Fruit fly (Drosophila melanogaster) whole organism, embryonic: ENCODE data around the gene CG10132.

Experiments
- B-H1 ChIP-seq: fragments of 200-800 bp; sonication (Bioruptor generic); IDR thresholded peaks from 3 replicates; pipeline ENCODE4 v1.3.6; 2022; ENCODE audit warnings: missing biosample characterization, missing genetic modification characterization
- BtbVII ChIP-seq: fragments of 200-800 bp; sonication (Bioruptor generic); optimal IDR thresholded peaks from 3 replicates; lab custom pipeline; 2017; ENCODE audit warnings: missing biosample characterization, mild to moderate bottlenecking, missing genetic modification characterization
- Bteb2 ChIP-seq: fragments of 200-800 bp; sonication (Bioruptor generic); optimal IDR thresholded peaks from 2 replicates; lab custom pipeline; 2016; ENCODE audit warnings: missing biosample characterization, missing genetic modification characterization
- CG12391 ChIP-seq: fragments of 200-800 bp; sonication (Bioruptor generic); optimal IDR thresholded peaks from 3 replicates; lab custom pipeline; 2018; ENCODE audit warnings: missing biosample characterization, mild to moderate bottlenecking, missing genetic modification characterization, moderate library complexity
- CG12744 ChIP-seq: fragments of 200-800 bp; sonication (Bioruptor generic); optimal IDR thresholded peaks from 2 replicates; lab custom pipeline; 2016; ENCODE audit warnings: missing biosample characterization, missing genetic modification characterization
- CG13424 ChIP-seq: fragments of 200-800 bp; sonication (Bioruptor generic); optimal IDR thresholded peaks from 2 replicates; lab custom pipeline; 2019; ENCODE audit warnings: missing biosample characterization, mild to moderate bottlenecking, missing genetic modification characterization, moderate library complexity
- CG15073 ChIP-seq: fragments of 200-800 bp; sonication (Bioruptor generic); optimal IDR thresholded peaks from 2 replicates; lab custom pipeline; 2016; ENCODE audit warnings: missing biosample characterization, missing genetic modification characterization
- CG1647 ChIP-seq: fragments of 200-800 bp; sonication (Bioruptor generic); optimal IDR thresholded peaks from 3 replicates; lab custom pipeline; 2016; ENCODE audit warnings: missing biosample characterization, missing genetic modification characterization
- CG17912 ChIP-seq: fragments of 200-800 bp; sonication (Bioruptor generic); optimal IDR thresholded peaks from 2 replicates; lab custom pipeline; 2018; ENCODE audit warnings: missing biosample characterization, mild to moderate bottlenecking, missing genetic modification characterization
- CG2116 ChIP-seq: fragments of 200-800 bp; sonication (Bioruptor generic); optimal IDR thresholded peaks from 3 replicates; lab custom pipeline; 2018; ENCODE audit warnings: missing biosample characterization, mild to moderate bottlenecking, missing genetic modification characterization
- CG32767 ChIP-seq: fragments of 200-800 bp; sonication (Bioruptor generic); IDR thresholded peaks from 2 replicates; pipeline ENCODE4 v1.3.6; 2022; ENCODE audit warnings: missing biosample characterization, missing genetic modification characterization
- CG4328 ChIP-seq: fragments of 200-800 bp; sonication (Bioruptor generic); optimal IDR thresholded peaks from 3 replicates; lab custom pipeline; 2017; ENCODE audit warnings: missing biosample characterization, missing genetic modification reagents, missing genetic modification characterization
- CG4360 ChIP-seq: fragments of 200-800 bp; sonication (Bioruptor generic); IDR thresholded peaks from 2 replicates; pipeline ENCODE4 v1.3.6; 2022; ENCODE audit warnings: missing biosample characterization, missing genetic modification characterization
- CG4424 ChIP-seq: fragments of 200-800 bp; sonication (Bioruptor generic); optimal IDR thresholded peaks from 3 replicates; lab custom pipeline; 2016; ENCODE audit warnings: missing biosample characterization, missing genetic modification characterization
- CG6175 ChIP-seq: fragments of 200-800 bp; sonication (Bioruptor generic); IDR thresholded peaks from 3 replicates; pipeline ENCODE4 v1.3.6; 2022; ENCODE audit warnings: missing biosample characterization, missing genetic modification characterization
- CG9797 ChIP-seq: fragments of 200-800 bp; sonication (Bioruptor generic); optimal IDR thresholded peaks from 3 replicates; lab custom pipeline; 2018; ENCODE audit warnings: missing biosample characterization, mild to moderate bottlenecking, missing genetic modification characterization
- D19A ChIP-seq: fragments of 200-800 bp; optimal IDR thresholded peaks from 3 replicates; lab custom pipeline; 2019; ENCODE audit warnings: missing biosample characterization, mild to moderate bottlenecking, missing genetic modification characterization, moderate library complexity
- Dbx ChIP-seq: fragments of 200-800 bp; sonication (Bioruptor generic); IDR thresholded peaks from 3 replicates; pipeline ENCODE4 v1.3.6; 2022; ENCODE audit warnings: missing biosample characterization, missing genetic modification characterization
- Dip2 ChIP-seq: fragments of 200-800 bp; sonication (Bioruptor generic); IDR thresholded peaks from 2 replicates; pipeline ENCODE4 v1.3.6; 2022; ENCODE audit warnings: missing biosample characterization, missing genetic modification characterization
- Ets65A ChIP-seq: fragments of 200-800 bp; sonication (Bioruptor generic); peaks from one replicate; lab custom pipeline; 2016; ENCODE audit warnings: missing biosample characterization, missing genetic modification characterization
- Fer2 ChIP-seq: fragments of 200-800 bp; sonication (Bioruptor generic); optimal IDR thresholded peaks from 2 replicates; lab custom pipeline; 2018; ENCODE audit warnings: missing biosample characterization, mild to moderate bottlenecking, missing genetic modification characterization, moderate library complexity
- Fer3 ChIP-seq: fragments of 200-800 bp; sonication (Bioruptor generic); optimal IDR thresholded peaks from 2 replicates; lab custom pipeline; 2018; ENCODE audit warnings: missing biosample characterization, mild to moderate bottlenecking, missing genetic modification characterization, moderate library complexity
- Gsc ChIP-seq: fragments of 200-800 bp; sonication (Bioruptor generic); IDR thresholded peaks from 2 replicates; pipeline ENCODE4 v1.3.6; 2022; ENCODE audit warnings: missing biosample characterization, missing genetic modification characterization
- Jarid2 ChIP-seq: fragments of 200-800 bp; sonication (Bioruptor generic); optimal IDR thresholded peaks from 3 replicates; lab custom pipeline; 2017; ENCODE audit warnings: mild to moderate bottlenecking, missing biosample characterization, missing genetic modification reagents, missing genetic modification characterization
- MBD-R2 ChIP-seq: fragments of 200-800 bp; sonication (Bioruptor generic); IDR thresholded peaks from 2 replicates; pipeline ENCODE4 v1.3.6; 2022; ENCODE audit warnings: missing biosample characterization, missing genetic modification characterization
- MTF-1 ChIP-seq: fragments of 200-800 bp; sonication (Bioruptor generic); optimal IDR thresholded peaks from 2 replicates; lab custom pipeline; 2018; ENCODE audit warnings: missing biosample characterization, mild to moderate bottlenecking, missing genetic modification characterization, borderline replicate concordance
- Meics ChIP-seq: fragments of 200-800 bp; sonication (Bioruptor generic); optimal IDR thresholded peaks from 2 replicates; lab custom pipeline; 2017; ENCODE audit warnings: missing biosample characterization, mild to moderate bottlenecking, missing genetic modification characterization
- Mes4 ChIP-seq: fragments of 200-800 bp; sonication (Bioruptor generic); optimal IDR thresholded peaks from 2 replicates; lab custom pipeline; 2016; ENCODE audit warnings: missing biosample characterization, missing genetic modification characterization
- Myb ChIP-seq: fragments of 200-800 bp; sonication (Bioruptor generic); optimal IDR thresholded peaks from 2 replicates; lab custom pipeline; 2016; ENCODE audit warnings: missing biosample characterization, missing genetic modification characterization
- Ptx1 ChIP-seq: fragments of 200-800 bp; sonication (Bioruptor generic); IDR thresholded peaks from 2 replicates; pipeline ENCODE4 v1.3.6; 2022; ENCODE audit warnings: missing biosample characterization, missing genetic modification characterization
- Rfx ChIP-seq: fragments of 200-800 bp; sonication (Bioruptor generic); IDR thresholded peaks from 2 replicates; pipeline ENCODE4 v1.3.6; 2022; ENCODE audit warnings: missing biosample characterization, missing genetic modification characterization
- Sry-β ChIP-seq: fragments of 200-800 bp; sonication (Bioruptor generic); optimal IDR thresholded peaks from 2 replicates; lab custom pipeline; 2018; ENCODE audit warnings: missing biosample characterization, mild to moderate bottlenecking, missing genetic modification characterization, moderate library complexity
- Taf1 ChIP-seq: fragments of 200-800 bp; sonication (Bioruptor generic); IDR thresholded peaks from 2 replicates; pipeline ENCODE4 v1.3.6; 2022; ENCODE audit warnings: missing biosample characterization, missing genetic modification characterization
- Xrp1 ChIP-seq: fragments of 200-800 bp; sonication (Bioruptor generic); IDR thresholded peaks from 2 replicates; pipeline ENCODE4 v1.3.6; 2022; ENCODE audit warnings: missing biosample characterization, missing genetic modification characterization
- aop ChIP-seq: fragments of 200-800 bp; sonication (Bioruptor generic); IDR thresholded peaks from 2 replicates; pipeline ENCODE4 v1.3.6; 2022; ENCODE audit warnings: missing biosample characterization, missing genetic modification characterization
- ash1 ChIP-seq: fragments of 200-800 bp; sonication (Bioruptor generic); optimal IDR thresholded peaks from 2 replicates; lab custom pipeline; 2018; ENCODE audit warnings: missing biosample characterization, mild to moderate bottlenecking, missing genetic modification characterization
- croc ChIP-seq: fragments of 200-800 bp; sonication (Bioruptor generic); conservative IDR thresholded peaks from 3 replicates; pipeline ENCODE4 v1.3.6; 2022; ENCODE audit warnings: missing biosample characterization, missing genetic modification characterization
- dmrt99B ChIP-seq: fragments of 200-800 bp; sonication (Bioruptor generic); optimal IDR thresholded peaks from 2 replicates; lab custom pipeline; 2018; ENCODE audit warnings: missing biosample characterization, mild to moderate bottlenecking, missing genetic modification characterization, moderate library complexity
- fu2 ChIP-seq: fragments of 200-800 bp; sonication (Bioruptor generic); optimal IDR thresholded peaks from 2 replicates; lab custom pipeline; 2016; ENCODE audit warnings: missing biosample characterization, missing genetic modification characterization
- grn ChIP-seq: fragments of 200-800 bp; sonication (Bioruptor generic); optimal IDR thresholded peaks from 3 replicates; lab custom pipeline; 2017; ENCODE audit warnings: missing biosample characterization, missing genetic modification characterization
- hth ChIP-seq: fragments of >200 bp; optimal IDR thresholded peaks from 2 replicates; lab custom pipeline; 2017; ENCODE audit warnings: inconsistent platforms
- jumu ChIP-seq: fragments of 200-800 bp; sonication (Bioruptor generic); optimal IDR thresholded peaks from 3 replicates; lab custom pipeline; 2016; ENCODE audit warnings: missing biosample characterization, missing genetic modification characterization
- kni ChIP-seq: fragments of 200-800 bp; sonication (Bioruptor generic); optimal IDR thresholded peaks from 3 replicates; lab custom pipeline; 2017; ENCODE audit warnings: mild to moderate bottlenecking, missing biosample characterization, missing genetic modification reagents, missing genetic modification characterization
- mam ChIP-seq: fragments of 200-800 bp; sonication (Bioruptor generic); optimal IDR thresholded peaks from 3 replicates; lab custom pipeline; 2016; ENCODE audit warnings: missing biosample characterization, missing genetic modification characterization
- odd ChIP-seq: fragments of 200-800 bp; sonication (Bioruptor generic); optimal IDR thresholded peaks from 2 replicates; lab custom pipeline; 2017; ENCODE audit warnings: missing biosample characterization, mild to moderate bottlenecking, missing genetic modification characterization
- peb ChIP-seq: fragments of 200-800 bp; sonication (Bioruptor generic); IDR thresholded peaks from 2 replicates; pipeline ENCODE4 v1.3.6; 2022; ENCODE audit warnings: missing biosample characterization, missing genetic modification characterization
- pita ChIP-seq: fragments of 200-800 bp; sonication (Bioruptor generic); optimal IDR thresholded peaks from 2 replicates; lab custom pipeline; 2017; ENCODE audit warnings: missing biosample characterization, mild to moderate bottlenecking, missing genetic modification characterization
- row ChIP-seq: fragments of 200-800 bp; sonication (Bioruptor generic); IDR thresholded peaks from 3 replicates; pipeline ENCODE4 v1.3.6; 2022; ENCODE audit warnings: missing biosample characterization, missing genetic modification characterization
- tup ChIP-seq: fragments of 200-800 bp; sonication (Bioruptor generic); optimal IDR thresholded peaks from 2 replicates; lab custom pipeline; 2016; ENCODE audit warnings: missing biosample characterization, mild to moderate bottlenecking, missing genetic modification characterization, moderate library complexity
- vfl ChIP-seq: fragments of 200-800 bp; sonication (Bioruptor generic); optimal IDR thresholded peaks from 2 replicates; lab custom pipeline; 2016; ENCODE audit warnings: missing biosample characterization, missing genetic modification characterization

CG10132 gene

dm6 chr2L:19546869-19547710 is 28.5 kb downstream of the CG10132 start, which contains the start of gene CG10337 (continued):
- no peak for TF ChIP-seq vfl (GFP tag; lab: Kevin White, UChicago)
- TF ChIP-seq CG15073 (GFP tag; lab: Kevin White, UChicago) = no peak
- peak; percentile 54 for TF ChIP-seq CG12391 (tag; lab: Kevin White, UChicago)
- no peak for TF ChIP-seq pita
- TF ChIP-seq Myb (GFP tag; lab: Kevin White, UChicago) = peak; percentile 24
- TF ChIP-seq hth (lab: Kevin White, UChicago) = no peak
- TF ChIP-seq peb (GFP tag; lab: Robert Waterston, UW) = no peak
- peak; percentile 8 for TF ChIP-seq Jarid2
- no peak for TF ChIP-seq jumu
- no peak for TF ChIP-seq Taf1 (GFP tag; lab: Robert Waterston, UW)
- no peak for TF ChIP-seq kni
- TF ChIP-seq B-H1 = no peak
- peak; percentile 77 for TF ChIP-seq Meics (GFP tag; lab: Kevin White, UChicago)
- TF ChIP-seq Ets65A (GFP tag; lab: Kevin White, UChicago) = peak; percentile 25
- peak; percentile 25 for TF ChIP-seq mam (GFP tag; lab: Kevin White, UChicago)
- TF ChIP-seq CG4360 = no peak
- peak; percentile 44 for TF ChIP-seq BtbVII (GFP tag; lab: Kevin White, UChicago)
- TF ChIP-seq row (GFP tag; lab: Robert Waterston, UW) = peak; percentile 60; the same call in 2 of the 3 replicates
- no peak for TF ChIP-seq Fer2 (tag; lab: Kevin White, UChicago)
- no peak for TF ChIP-seq Dip2 (GFP tag; lab: Robert Waterston, UW)
- TF ChIP-seq aop (GFP tag; lab: Robert Waterston, UW) = no peak
- TF ChIP-seq ash1 (GFP tag; lab: Kevin White, UChicago) = no peak
- peak; percentile 25; the same call in 1 of the 2 replicates for TF ChIP-seq Ptx1 (GFP tag; lab: Robert Waterston, UW)
- peak; percentile 40 for TF ChIP-seq D19A (tag; lab: Kevin White, UChicago)
- TF ChIP-seq Fer3 (tag; lab: Kevin White, UChicago) = peak; percentile 59
- no peak for TF ChIP-seq CG17912 (GFP tag; lab: Kevin White, UChicago)
- peak; percentile 1 for TF ChIP-seq CG2116
- peak; percentile 56 for TF ChIP-seq CG13424 (tag; lab: Kevin White, UChicago)
- TF ChIP-seq Gsc (GFP tag; lab: Robert Waterston, UW) = no peak
- TF ChIP-seq CG1647 (GFP tag; lab: Kevin White, UChicago) = peak; percentile 22
- no peak for TF ChIP-seq CG12744 (GFP tag; lab: Kevin White, UChicago)
- peak; percentile 39; the same call in 1 of the 3 replicates for TF ChIP-seq CG6175 (GFP tag; lab: Robert Waterston, UW)
- peak; percentile 9 for TF ChIP-seq CG4424 (GFP tag; lab: Kevin White, UChicago)
- no peak for TF ChIP-seq MTF-1 (GFP tag; lab: Kevin White, UChicago)
- TF ChIP-seq Sry-β (GFP tag; lab: Kevin White, UChicago) = no peak
- peak; percentile 38 for TF ChIP-seq Xrp1
- no peak for TF ChIP-seq Mes4 (GFP tag; lab: Kevin White, UChicago)
- peak; percentile 59; the same call in 1 of the 2 replicates for TF ChIP-seq MBD-R2 (GFP tag; lab: Robert Waterston, UW)
- no peak for TF ChIP-seq tup (GFP tag; lab: Kevin White, UChicago)
- no peak for TF ChIP-seq CG32767 (GFP tag; lab: Robert Waterston, UW)
- peak; percentile 67 for TF ChIP-seq odd (GFP tag; lab: Kevin White, UChicago)
- no peak for TF ChIP-seq fu2 (GFP tag; lab: Kevin White, UChicago)
- TF ChIP-seq CG9797 (GFP tag; lab: Kevin White, UChicago) = no peak
- TF ChIP-seq grn (GFP tag; lab: Kevin White, UChicago) = peak; percentile 31
- peak; percentile 51; the same call in 1 of the 3 replicates for TF ChIP-seq Dbx (GFP tag; lab: Robert Waterston, UW)
- TF ChIP-seq Rfx (GFP tag; lab: Robert Waterston, UW) = peak; percentile 29; the same call in 1 of the 2 replicates
- TF ChIP-seq Bteb2 (GFP tag; lab: Kevin White, UChicago) = peak; percentile 34
- TF ChIP-seq CG4328 = peak; percentile 17
- peak; percentile 33 for TF ChIP-seq dmrt99B (tag; lab: Kevin White, UChicago)
- TF ChIP-seq croc (GFP tag; lab: Robert Waterston, UW) = no peak
